Fruit fly (Drosophila melanogaster) whole organism, prepupa: ENCODE results near the gene CG15263.

ENCODE experiments used
- Blimp-1 ChIP-seq: fragments of 200-800 bp; sonication (Bioruptor generic); optimal IDR thresholded peaks from 3 replicates; lab custom pipeline; 2017; ENCODE audit warnings: missing biosample characterization, missing genetic modification characterization, mild to moderate bottlenecking, moderate library complexity, missing genetic modification reagents
- CG11294 ChIP-seq: fragments of 200-800 bp; sonication (Bioruptor generic); IDR thresholded peaks from 2 replicates; pipeline ENCODE4 v1.3.6; 2022; ENCODE audit warnings: missing biosample characterization, missing genetic modification characterization
- CG11902 ChIP-seq: fragments of 200-800 bp; sonication (Bioruptor generic); optimal IDR thresholded peaks from 3 replicates; lab custom pipeline; 2016; ENCODE audit warnings: missing biosample characterization, missing genetic modification characterization
- CG15336 ChIP-seq: fragments of 200-800 bp; sonication (Bioruptor generic); IDR thresholded peaks from 2 replicates; pipeline ENCODE4 v1.3.6; 2022; ENCODE audit warnings: missing biosample characterization, missing genetic modification characterization
- CG1621 ChIP-seq: fragments of 200-800 bp; sonication (Bioruptor generic); optimal IDR thresholded peaks from 3 replicates; lab custom pipeline; 2018; ENCODE audit warnings: missing biosample characterization, mild to moderate bottlenecking, missing genetic modification characterization
- CG16779 ChIP-seq: fragments of 200-800 bp; sonication (Bioruptor generic); optimal IDR thresholded peaks from 3 replicates; lab custom pipeline; 2017; ENCODE audit warnings: missing biosample characterization, mild to moderate bottlenecking, missing genetic modification characterization
- CG31627 ChIP-seq: fragments of 200-800 bp; sonication (Bioruptor generic); optimal IDR thresholded peaks from 3 replicates; lab custom pipeline; 2016; ENCODE audit warnings: missing biosample characterization, missing genetic modification characterization
- CG3919 ChIP-seq: fragments of 200-800 bp; sonication (Bioruptor generic); optimal IDR thresholded peaks from 3 replicates; lab custom pipeline; 2016; ENCODE audit warnings: missing biosample characterization, missing genetic modification characterization
- CG6276 ChIP-seq: fragments of 200-800 bp; sonication (Bioruptor generic); optimal IDR thresholded peaks from 2 replicates; lab custom pipeline; 2017; ENCODE audit warnings: missing biosample characterization, mild to moderate bottlenecking, missing genetic modification characterization
- CG6808 ChIP-seq: fragments of 200-800 bp; sonication (Bioruptor generic); optimal IDR thresholded peaks from 3 replicates; lab custom pipeline; 2017; ENCODE audit warnings: missing biosample characterization, missing genetic modification characterization, mild to moderate bottlenecking, moderate library complexity, missing genetic modification reagents
- CG6854 ChIP-seq: fragments of 200-800 bp; sonication (Bioruptor generic); optimal IDR thresholded peaks from 2 replicates; lab custom pipeline; 2017; ENCODE audit warnings: missing biosample characterization, mild to moderate bottlenecking, missing genetic modification characterization
- CG8119 ChIP-seq: fragments of 200-800 bp; sonication (Bioruptor generic); IDR thresholded peaks from 3 replicates; pipeline ENCODE4 v1.3.6; 2022; ENCODE audit warnings: missing biosample characterization, missing genetic modification characterization
- CG8319 ChIP-seq: fragments of 200-800 bp; sonication (Bioruptor generic); optimal IDR thresholded peaks from 3 replicates; lab custom pipeline; 2016; ENCODE audit warnings: missing biosample characterization, missing genetic modification characterization
- CG8632 ChIP-seq: fragments of 200-800 bp; sonication (Bioruptor generic); optimal IDR thresholded peaks from 3 replicates; lab custom pipeline; 2016; ENCODE audit warnings: missing biosample characterization, missing genetic modification characterization
- CG9139 ChIP-seq: fragments of 200-800 bp; sonication (Bioruptor generic); optimal IDR thresholded peaks from 3 replicates; lab custom pipeline; 2017; ENCODE audit warnings: missing biosample characterization, mild to moderate bottlenecking, missing genetic modification characterization
- Eip75B ChIP-seq: fragments of 200-800 bp; sonication (Bioruptor generic); optimal IDR thresholded peaks from 3 replicates; lab custom pipeline; 2016; ENCODE audit warnings: missing biosample characterization, missing genetic modification characterization
- Ets96B ChIP-seq: fragments of 200-800 bp; optimal IDR thresholded peaks from 2 replicates; lab custom pipeline; 2019; ENCODE audit warnings: missing biosample characterization, mild to moderate bottlenecking, missing genetic modification characterization, moderate library complexity
- Hr4 ChIP-seq: fragments of 200-800 bp; sonication (Bioruptor generic); optimal IDR thresholded peaks from 3 replicates; lab custom pipeline; 2016; ENCODE audit warnings: missing biosample characterization, missing genetic modification characterization
- Lpt ChIP-seq: fragments of 200-800 bp; sonication (Bioruptor generic); optimal IDR thresholded peaks from 3 replicates; lab custom pipeline; 2016; ENCODE audit warnings: missing biosample characterization, missing genetic modification characterization
- Met ChIP-seq: fragments of 200-800 bp; sonication (Bioruptor generic); optimal IDR thresholded peaks from 3 replicates; lab custom pipeline; 2016; ENCODE audit warnings: missing biosample characterization, missing genetic modification characterization
- OdsH ChIP-seq: fragments of 200-800 bp; sonication (Bioruptor generic); optimal IDR thresholded peaks from 3 replicates; lab custom pipeline; 2016; ENCODE audit warnings: missing biosample characterization, missing genetic modification characterization
- Sox102F ChIP-seq: fragments of 200-800 bp; sonication (Bioruptor generic); optimal IDR thresholded peaks from 2 replicates; lab custom pipeline; 2016; ENCODE audit warnings: missing biosample characterization, mild to moderate bottlenecking, missing genetic modification characterization
- Sox14 ChIP-seq: fragments of 200-800 bp; sonication (Bioruptor generic); optimal IDR thresholded peaks from 3 replicates; lab custom pipeline; 2016; ENCODE audit warnings: missing biosample characterization, missing genetic modification characterization
- achi ChIP-seq: fragments of 200-800 bp; sonication (Bioruptor generic); optimal IDR thresholded peaks from 3 replicates; lab custom pipeline; 2016; ENCODE audit warnings: missing biosample characterization, missing genetic modification characterization
- acj6 ChIP-seq: fragments of 200-800 bp; sonication (Bioruptor generic); optimal IDR thresholded peaks from 3 replicates; lab custom pipeline; 2016; ENCODE audit warnings: missing biosample characterization, missing genetic modification characterization
- cyc ChIP-seq: fragments of 200-800 bp; sonication (Bioruptor generic); optimal IDR thresholded peaks from 3 replicates; lab custom pipeline; 2016; ENCODE audit warnings: missing biosample characterization, missing genetic modification characterization
- dsx ChIP-seq: fragments of 200-800 bp; optimal IDR thresholded peaks from 3 replicates; lab custom pipeline; 2019; ENCODE audit warnings: missing biosample characterization, mild to moderate bottlenecking, missing genetic modification characterization, moderate library complexity; ENCODE audit not compliant: poor library complexity, severe bottlenecking
- esn ChIP-seq: fragments of 200-800 bp; sonication (Bioruptor generic); optimal IDR thresholded peaks from 2 replicates; lab custom pipeline; 2016; ENCODE audit warnings: missing biosample characterization, mild to moderate bottlenecking, missing genetic modification characterization, moderate library complexity
- fd85E ChIP-seq: fragments of 200-800 bp; sonication (Bioruptor generic); optimal IDR thresholded peaks from 3 replicates; lab custom pipeline; 2016; ENCODE audit warnings: missing biosample characterization, missing genetic modification characterization
- lz ChIP-seq: fragments of 200-800 bp; sonication (Bioruptor generic); optimal IDR thresholded peaks from 3 replicates; lab custom pipeline; 2016; ENCODE audit warnings: missing biosample characterization, missing genetic modification characterization
- net ChIP-seq: fragments of 200-800 bp; sonication (Bioruptor generic); optimal IDR thresholded peaks from 3 replicates; lab custom pipeline; 2016; ENCODE audit warnings: missing biosample characterization, missing genetic modification characterization
- spab ChIP-seq: fragments of 200-800 bp; sonication (Bioruptor generic); optimal IDR thresholded peaks from 2 replicates; lab custom pipeline; 2017; ENCODE audit warnings: missing biosample characterization, mild to moderate bottlenecking, missing genetic modification characterization, missing genetic modification reagents
- svp ChIP-seq: fragments of 200-800 bp; sonication (Bioruptor generic); peaks from one replicate; lab custom pipeline; 2016; ENCODE audit warnings: missing biosample characterization, missing genetic modification characterization
- topi ChIP-seq: fragments of 200-800 bp; sonication (Bioruptor generic); optimal IDR thresholded peaks from 3 replicates; lab custom pipeline; 2016; ENCODE audit warnings: missing biosample characterization, missing genetic modification characterization
- vri ChIP-seq: fragments of 200-800 bp; sonication (Bioruptor generic); optimal IDR thresholded peaks from 3 replicates; lab custom pipeline; 2016; ENCODE audit warnings: missing biosample characterization, mild to moderate bottlenecking, missing genetic modification characterization

The CG15263 gene

dm6 chr2L:15284700-15285099, at the start of gene CG15263:
Gene CG15263 (plus strand): TSS chr2L:15285000.
- TF ChIP-seq Sox102F (GFP tag; lab: Kevin White, UChicago) = no peak
- no peak for TF ChIP-seq CG6854 (GFP tag; lab: Kevin White, UChicago)
- TF ChIP-seq fd85E (GFP tag; lab: Kevin White, UChicago) = no peak
- TF ChIP-seq CG6276 (GFP tag; lab: Kevin White, UChicago) = no peak
- TF ChIP-seq esn (GFP tag; lab: Kevin White, UChicago) = no peak
- no peak for TF ChIP-seq topi (GFP tag; lab: Kevin White, UChicago)
- no peak for TF ChIP-seq acj6
- TF ChIP-seq Eip75B = no peak
- no peak for TF ChIP-seq CG8632 (GFP tag; lab: Kevin White, UChicago)
- no peak for TF ChIP-seq CG11294
- TF ChIP-seq CG31627 = no peak
- TF ChIP-seq Lpt (GFP tag; lab: Kevin White, UChicago) = no peak
- no peak for TF ChIP-seq lz
- TF ChIP-seq vri = no peak
- TF ChIP-seq net (GFP tag; lab: Kevin White, UChicago) = no peak
- no peak for TF ChIP-seq CG15336

- TF ChIP-seq CG6808 (GFP tag; lab: Kevin White, UChicago) (peak; percentile 26), dsx (GFP tag; lab: Kevin White, UChicago) (no peak), CG8632 (GFP tag; lab: Kevin White, UChicago) (no peak), lz (no peak), Hr4 (GFP tag; lab: Kevin White, UChicago) (no peak), net (GFP tag; lab: Kevin White, UChicago) (no peak), achi (GFP tag; lab: Kevin White, UChicago) (no peak), CG3919 (GFP tag; lab: Kevin White, UChicago) (no peak), Met (GFP tag; lab: Kevin White, UChicago) (no peak)
- TF ChIP-seq, all 60 proteins: peak for 1
These were observed 41.4 kb upstream of the CG15263 start for dm6 chr2L:15243413-15243812.

- TF ChIP-seq CG16779 (tag; lab: Kevin White, UChicago) = no peak
- no peak for TF ChIP-seq esn (GFP tag; lab: Kevin White, UChicago)
- TF ChIP-seq CG9139 (GFP tag; lab: Kevin White, UChicago) = no peak
- no peak for TF ChIP-seq CG1621 (tag; lab: Kevin White, UChicago)
- TF ChIP-seq Sox102F (GFP tag; lab: Kevin White, UChicago) = no peak
- TF ChIP-seq spab (GFP tag; lab: Kevin White, UChicago) = no peak
- no peak for TF ChIP-seq Hr4 (GFP tag; lab: Kevin White, UChicago)
- no peak for TF ChIP-seq CG6854 (GFP tag; lab: Kevin White, UChicago)
- TF ChIP-seq CG11902 (GFP tag; lab: Kevin White, UChicago) = no peak
These were observed 40.1 kb upstream of the CG15263 start for dm6 chr2L:15244708-15245107.

dm6 chr2L:15247614-15248013, 37.2 kb upstream of the CG15263 start, which contains the start of gene ZnT35C:
Gene ZnT35C (minus strand): TSS chr2L:15247714.
- TF ChIP-seq CG16779 (tag; lab: Kevin White, UChicago) (no peak), Ets96B (tag; lab: Kevin White, UChicago) (no peak), CG8319 (GFP tag; lab: Kevin White, UChicago) (no peak), cyc (no peak), CG1621 (tag; lab: Kevin White, UChicago) (no peak), CG8119 (GFP tag; lab: Robert Waterston, UW) (no peak), CG8632 (GFP tag; lab: Kevin White, UChicago) (no peak), Sox14 (GFP tag; lab: Kevin White, UChicago) (no peak), Sox102F (GFP tag; lab: Kevin White, UChicago) (no peak), OdsH (GFP tag; lab: Kevin White, UChicago) (no peak), Blimp-1 (GFP tag; lab: Kevin White, UChicago) (no peak), svp (GFP tag; lab: Kevin White, UChicago) (no peak)
